Fruit fly (Drosophila melanogaster) whole organism, embryonic: ENCODE measurements around the gene CG34276.

Source experiments
- BEAF-32 ChIP-seq: fragments of 200-800 bp; sonication (Bioruptor generic); optimal IDR thresholded peaks from 3 replicates; lab custom pipeline; 2017; ENCODE audit warnings: missing biosample characterization, missing genetic modification characterization, mild to moderate bottlenecking, moderate library complexity, missing genetic modification reagents
- CG12299 ChIP-seq: fragments of 200-800 bp; sonication (Bioruptor generic); optimal IDR thresholded peaks from 2 replicates; lab custom pipeline; 2018; ENCODE audit warnings: missing biosample characterization, mild to moderate bottlenecking, missing genetic modification characterization
- CG12659 ChIP-seq: fragments of 200-800 bp; sonication (Bioruptor generic); optimal IDR thresholded peaks from 3 replicates; lab custom pipeline; 2017; ENCODE audit warnings: mild to moderate bottlenecking, missing biosample characterization, missing genetic modification reagents, missing genetic modification characterization
- CG14710 ChIP-seq: fragments of 200-800 bp; sonication (Bioruptor generic); optimal IDR thresholded peaks from 3 replicates; lab custom pipeline; 2019; ENCODE audit warnings: missing biosample characterization, mild to moderate bottlenecking, missing genetic modification characterization, moderate library complexity
- CG1603 ChIP-seq: fragments of 200-800 bp; sonication (Bioruptor generic); optimal IDR thresholded peaks from 2 replicates; lab custom pipeline; 2019; ENCODE audit warnings: missing biosample characterization, mild to moderate bottlenecking, missing genetic modification characterization, moderate library complexity
- CG16813 ChIP-seq: fragments of 200-800 bp; sonication (Bioruptor generic); IDR thresholded peaks from 3 replicates; pipeline ENCODE4 v1.3.6; 2022; ENCODE audit warnings: missing biosample characterization, missing genetic modification characterization; ENCODE audit not compliant: partially characterized antibody
- CG2129 ChIP-seq: fragments of 200-800 bp; sonication (Bioruptor generic); IDR thresholded peaks from 2 replicates; pipeline ENCODE4 v1.3.6; 2022; ENCODE audit warnings: missing biosample characterization, missing genetic modification characterization; ENCODE audit not compliant: partially characterized antibody
- CG2889 ChIP-seq: fragments of 200-800 bp; sonication (Bioruptor generic); IDR thresholded peaks from 3 replicates; pipeline ENCODE4 v1.3.6; 2022; ENCODE audit warnings: missing biosample characterization, missing genetic modification characterization
- CG34422 ChIP-seq: fragments of 200-800 bp; sonication (Bioruptor generic); IDR thresholded peaks from 3 replicates; pipeline ENCODE4 v1.3.6; 2022; ENCODE audit warnings: missing biosample characterization, missing genetic modification characterization
- CG6791 ChIP-seq: fragments of 200-800 bp; sonication (Bioruptor generic); IDR thresholded peaks from 3 replicates; pipeline ENCODE4 v1.3.6; 2022; ENCODE audit warnings: missing biosample characterization, missing genetic modification characterization; ENCODE audit not compliant: partially characterized antibody
- CG7963 ChIP-seq: fragments of 200-800 bp; sonication (Bioruptor generic); IDR thresholded peaks from 3 replicates; pipeline ENCODE4 v1.3.6; 2022; ENCODE audit warnings: missing biosample characterization, missing genetic modification characterization; ENCODE audit not compliant: partially characterized antibody
- Dll ChIP-seq: fragments of 200-800 bp; sonication (Bioruptor generic); IDR thresholded peaks from 4 replicates; pipeline ENCODE4 v1.3.6; 2022; ENCODE audit warnings: missing biosample characterization, missing genetic modification characterization; ENCODE audit not compliant: partially characterized antibody
- Doc3 ChIP-seq: fragments of 200-800 bp; sonication (Bioruptor generic); IDR thresholded peaks from 3 replicates; pipeline ENCODE4 v1.3.6; 2022; ENCODE audit warnings: missing biosample characterization, missing genetic modification characterization; ENCODE audit not compliant: partially characterized antibody
- Dp ChIP-seq: fragments of 200-800 bp; sonication (Bioruptor generic); optimal IDR thresholded peaks from 2 replicates; lab custom pipeline; 2018; ENCODE audit warnings: missing biosample characterization, mild to moderate bottlenecking, missing genetic modification characterization, moderate library complexity
- E2f2 ChIP-seq: fragments of 200-800 bp; sonication (Bioruptor generic); IDR thresholded peaks from 2 replicates; pipeline ENCODE4 v1.3.6; 2022; ENCODE audit warnings: missing biosample characterization, missing genetic modification characterization
- Ets65A ChIP-seq: fragments of 200-800 bp; sonication (Bioruptor generic); peaks from one replicate; lab custom pipeline; 2016; ENCODE audit warnings: missing biosample characterization, missing genetic modification characterization
- Ets97D ChIP-seq: fragments of 200-800 bp; sonication (Bioruptor generic); optimal IDR thresholded peaks from 3 replicates; lab custom pipeline; 2016; ENCODE audit warnings: missing biosample characterization, missing genetic modification characterization
- HLHmδ ChIP-seq: fragments of 200-800 bp; sonication (Bioruptor generic); optimal IDR thresholded peaks from 2 replicates; lab custom pipeline; 2018; ENCODE audit warnings: missing biosample characterization, mild to moderate bottlenecking, missing genetic modification characterization, moderate library complexity
- Hmr ChIP-seq: fragments of 200-800 bp; sonication (Bioruptor generic); optimal IDR thresholded peaks from 3 replicates; lab custom pipeline; 2017; ENCODE audit warnings: mild to moderate bottlenecking, missing biosample characterization, missing genetic modification reagents, missing genetic modification characterization
- MBD-R2 ChIP-seq: fragments of 200-800 bp; sonication (Bioruptor generic); IDR thresholded peaks from 2 replicates; pipeline ENCODE4 v1.3.6; 2022; ENCODE audit warnings: missing biosample characterization, missing genetic modification characterization
- Myb ChIP-seq: fragments of 200-800 bp; sonication (Bioruptor generic); optimal IDR thresholded peaks from 2 replicates; lab custom pipeline; 2016; ENCODE audit warnings: missing biosample characterization, missing genetic modification characterization
- Pdp1 ChIP-seq, 2 experiments: fragments of 200-800 bp; sonication (Bioruptor generic); optimal IDR thresholded peaks; 3 replicates each; lab custom pipeline; 2016; ENCODE audit warnings: missing biosample characterization in 2 of 2, missing genetic modification characterization in 2 of 2, mild to moderate bottlenecking in 1 of 2, moderate library complexity in 1 of 2
- Scr ChIP-seq: fragments of 200-800 bp; sonication (Bioruptor generic); IDR thresholded peaks from 2 replicates; pipeline ENCODE4 v1.3.6; 2022; ENCODE audit warnings: missing biosample characterization, missing genetic modification characterization; ENCODE audit not compliant: partially characterized antibody
- Side ChIP-seq: fragments of 200-800 bp; sonication (Bioruptor generic); optimal IDR thresholded peaks from 2 replicates; lab custom pipeline; 2016; ENCODE audit warnings: missing biosample characterization, missing genetic modification characterization
- Stat92E ChIP-seq, 3 experiments: fragments of >200 bp in 2 of 3; fragments of 200-800 bp in 1 of 3; sonication (Bioruptor generic) in 1 of 3; optimal IDR thresholded peaks; 2 replicates each; lab custom pipeline; 2017 to 2019; ENCODE audit warnings: missing biosample characterization in 3 of 3, missing genetic modification characterization in 3 of 3, mild to moderate bottlenecking in 1 of 3, moderate library complexity in 1 of 3
- YL-1 ChIP-seq: fragments of 200-800 bp; sonication (Bioruptor generic); optimal IDR thresholded peaks from 3 replicates; lab custom pipeline; 2017; ENCODE audit warnings: missing biosample characterization, mild to moderate bottlenecking, missing genetic modification characterization
- ap ChIP-seq: fragments of 200-800 bp; sonication (Bioruptor generic); IDR thresholded peaks from 2 replicates; pipeline ENCODE4 v1.3.6; 2022; ENCODE audit warnings: missing biosample characterization, missing genetic modification characterization
- ato ChIP-seq: fragments of 200-800 bp; sonication (Bioruptor generic); IDR thresholded peaks from 2 replicates; pipeline ENCODE4 v1.3.6; 2022; ENCODE audit warnings: missing biosample characterization, missing genetic modification characterization; ENCODE audit not compliant: partially characterized antibody
- chinmo ChIP-seq: fragments of 200-800 bp; sonication (Bioruptor generic); IDR thresholded peaks from 4 replicates; pipeline ENCODE4 v1.3.6; 2022; ENCODE audit warnings: missing biosample characterization, missing genetic modification characterization; ENCODE audit not compliant: partially characterized antibody
- fd64A ChIP-seq: fragments of 200-800 bp; sonication (Bioruptor generic); optimal IDR thresholded peaks from 3 replicates; lab custom pipeline; 2018; ENCODE audit warnings: missing biosample characterization, mild to moderate bottlenecking, missing genetic modification characterization
- hb ChIP-seq: fragments of 200-800 bp; sonication (Bioruptor generic); IDR thresholded peaks from 3 replicates; pipeline ENCODE4 v1.3.6; 2022; ENCODE audit warnings: missing biosample characterization, missing genetic modification characterization; ENCODE audit not compliant: partially characterized antibody
- knrl ChIP-seq: fragments of 200-800 bp; sonication (Bioruptor generic); IDR thresholded peaks from 3 replicates; pipeline ENCODE4 v1.3.6; 2022; ENCODE audit warnings: missing biosample characterization, missing genetic modification characterization; ENCODE audit not compliant: partially characterized antibody
- lbe ChIP-seq: fragments of 200-800 bp; sonication (Bioruptor generic); optimal IDR thresholded peaks from 2 replicates; lab custom pipeline; 2016; ENCODE audit warnings: missing biosample characterization, mild to moderate bottlenecking, missing genetic modification characterization
- mld ChIP-seq: fragments of 200-800 bp; sonication (Bioruptor generic); IDR thresholded peaks from 3 replicates; pipeline ENCODE4 v1.3.6; 2022; ENCODE audit warnings: missing biosample characterization, missing genetic modification characterization; ENCODE audit not compliant: partially characterized antibody
- nerfin-2 ChIP-seq: fragments of 200-800 bp; sonication (Bioruptor generic); IDR thresholded peaks from 2 replicates; pipeline ENCODE4 v1.3.6; 2022; ENCODE audit warnings: missing biosample characterization, missing genetic modification characterization; ENCODE audit not compliant: partially characterized antibody
- nmo ChIP-seq: fragments of 200-800 bp; sonication (Bioruptor generic); optimal IDR thresholded peaks from 2 replicates; lab custom pipeline; 2018; ENCODE audit warnings: missing biosample characterization, mild to moderate bottlenecking, missing genetic modification characterization, moderate library complexity
- phol ChIP-seq: fragments of 200-800 bp; sonication (Bioruptor generic); optimal IDR thresholded peaks from 3 replicates; lab custom pipeline; 2018; ENCODE audit warnings: missing biosample characterization, mild to moderate bottlenecking, missing genetic modification characterization, moderate library complexity
- pnt ChIP-seq: fragments of 200-800 bp; sonication (Bioruptor generic); optimal IDR thresholded peaks from 3 replicates; lab custom pipeline; 2016; ENCODE audit warnings: missing biosample characterization, missing genetic modification characterization
- pzg ChIP-seq: fragments of 200-800 bp; sonication (Bioruptor generic); optimal IDR thresholded peaks from 3 replicates; lab custom pipeline; 2018; ENCODE audit warnings: missing biosample characterization, mild to moderate bottlenecking, missing genetic modification characterization, moderate library complexity
- schlank ChIP-seq: fragments of 200-800 bp; sonication (Bioruptor generic); optimal IDR thresholded peaks from 2 replicates; lab custom pipeline; 2018; ENCODE audit warnings: missing biosample characterization, mild to moderate bottlenecking, missing genetic modification characterization
- sna ChIP-seq: fragments of 200-800 bp; sonication (Bioruptor generic); IDR thresholded peaks from 2 replicates; pipeline ENCODE4 v1.3.6; 2022; ENCODE audit warnings: missing biosample characterization, missing genetic modification characterization; ENCODE audit not compliant: partially characterized antibody
- sob ChIP-seq: fragments of 200-800 bp; sonication (Bioruptor generic); IDR thresholded peaks from 2 replicates; pipeline ENCODE4 v1.3.6; 2022; ENCODE audit warnings: missing biosample characterization, missing genetic modification characterization
- ssp ChIP-seq: fragments of 200-800 bp; sonication (Bioruptor generic); IDR thresholded peaks from 2 replicates; pipeline ENCODE4 v1.3.6; 2022; ENCODE audit warnings: missing biosample characterization, missing genetic modification characterization
- trem ChIP-seq: fragments of 200-800 bp; optimal IDR thresholded peaks from 3 replicates; lab custom pipeline; 2019; ENCODE audit warnings: missing biosample characterization, mild to moderate bottlenecking, missing genetic modification characterization, moderate library complexity
- ttk ChIP-seq: fragments of 200-800 bp; sonication (Bioruptor generic); IDR thresholded peaks from 2 replicates; pipeline ENCODE4 v2.1.2; 2022; ENCODE audit warnings: missing biosample characterization, missing genetic modification characterization
- unc-4 ChIP-seq: fragments of 200-800 bp; sonication (Bioruptor generic); IDR thresholded peaks from 2 replicates; pipeline ENCODE4 v1.3.6; 2022; ENCODE audit warnings: missing biosample characterization, missing genetic modification characterization; ENCODE audit not compliant: partially characterized antibody
- zen ChIP-seq: fragments of 200-800 bp; sonication (Bioruptor generic); optimal IDR thresholded peaks from 3 replicates; lab custom pipeline; 2018; ENCODE audit warnings: missing biosample characterization, mild to moderate bottlenecking, missing genetic modification characterization, moderate library complexity

Gene CG34276

DNA sequence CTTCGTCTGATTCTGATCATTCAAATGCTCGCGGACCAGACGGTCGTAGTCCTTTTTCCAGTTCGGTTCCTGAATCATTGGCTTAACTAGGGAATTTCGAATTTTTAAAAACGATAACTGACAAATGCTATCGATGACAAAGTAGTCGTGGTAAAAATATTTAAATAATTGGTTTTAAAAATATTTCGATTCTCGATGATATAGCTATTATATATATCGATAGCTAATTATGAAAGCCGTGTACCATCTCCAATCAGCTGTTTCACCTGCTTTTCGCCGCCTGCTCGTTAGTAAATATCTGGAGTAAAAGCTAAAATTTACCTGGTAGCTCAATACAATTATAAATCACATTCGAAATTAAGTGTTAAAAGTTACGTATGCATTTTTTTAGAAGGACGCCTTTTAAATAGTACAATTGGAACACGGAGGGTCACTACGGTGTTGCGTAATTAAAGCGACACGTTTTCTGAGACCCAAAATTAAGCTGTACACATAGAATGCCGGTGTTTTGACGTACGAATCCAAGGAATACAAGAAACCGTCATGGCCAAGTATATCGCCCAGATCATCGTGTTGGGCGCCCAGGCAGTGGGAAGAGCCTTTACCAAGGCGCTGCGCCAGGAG is 8.3 kb downstream of the CG34276 start, which contains the start of the genes CG5478 and blp (continued):
- TF ChIP-seq E2f2 (GFP tag; lab: Robert Waterston, UW), result peak; percentile 93
- peak; percentile 79 for TF ChIP-seq MBD-R2 (GFP tag; lab: Robert Waterston, UW)
- TF ChIP-seq Ets65A (GFP tag; lab: Kevin White, UChicago), result peak; percentile 3
- no peak for TF ChIP-seq ssp (GFP tag; lab: Robert Waterston, UW)
- peak; percentile 88 for TF ChIP-seq Dp (GFP tag; lab: Kevin White, UChicago)
- TF ChIP-seq CG34422 (GFP tag; lab: Robert Waterston, UW), result peak; percentile 34; the same call in 1 of the 3 replicates
- peak; percentile 87 for TF ChIP-seq Scr (GFP tag; lab: Robert Waterston, UW)
- peak; percentile 50 for TF ChIP-seq YL-1
- no peak for TF ChIP-seq schlank
- peak; percentile 92 for TF ChIP-seq Doc3
- TF ChIP-seq fd64A, result no peak
- TF ChIP-seq ato (GFP tag; lab: Robert Waterston, UW), result peak; percentile 95
- peak; percentile 78 for TF ChIP-seq knrl (GFP tag; lab: Robert Waterston, UW)
- peak; percentile 94 for TF ChIP-seq CG6791 (GFP tag; lab: Robert Waterston, UW)
- TF ChIP-seq CG1603 (tag; lab: Kevin White, UChicago), result peak; percentile 31
- TF ChIP-seq CG12659 (GFP tag; lab: Kevin White, UChicago), result no peak
- peak; percentile 69 for TF ChIP-seq pzg (GFP tag; lab: Kevin White, UChicago)
- peak; percentile 23 for TF ChIP-seq CG12299
- TF ChIP-seq CG16813 (GFP tag; lab: Robert Waterston, UW), result peak; percentile 85
- TF ChIP-seq HLHmδ (GFP tag; lab: Kevin White, UChicago), result no peak
- TF ChIP-seq nmo, result peak; percentile 30
- TF ChIP-seq lbe (GFP tag; lab: Kevin White, UChicago), result peak; percentile 37
- TF ChIP-seq CG7963 (GFP tag; lab: Robert Waterston, UW), result peak; percentile 88
- peak; percentile 69 for TF ChIP-seq CG2129 (GFP tag; lab: Robert Waterston, UW)
- peak; percentile 94 for TF ChIP-seq Dll
- no peak for TF ChIP-seq ttk (GFP tag; lab: Robert Waterston, UW)
- TF ChIP-seq Ets97D (GFP tag; lab: Kevin White, UChicago), result peak; percentile 10
- peak; percentile 66; the same call in 2 of the 3 replicates for TF ChIP-seq mld (GFP tag; lab: Robert Waterston, UW)
- no peak for TF ChIP-seq CG2889 (GFP tag; lab: Robert Waterston, UW)
- no peak for TF ChIP-seq Hmr (GFP tag; lab: Kevin White, UChicago)
- TF ChIP-seq chinmo (GFP tag; lab: Robert Waterston, UW), result peak; percentile 87
- TF ChIP-seq BEAF-32 (GFP tag; lab: Kevin White, UChicago), result peak; percentile 81
- no peak for TF ChIP-seq Side (GFP tag; lab: Kevin White, UChicago)
- TF ChIP-seq unc-4 (GFP tag; lab: Robert Waterston, UW), result peak; percentile 91
- no peak for TF ChIP-seq ap (GFP tag; lab: Robert Waterston, UW)
- TF ChIP-seq hb (GFP tag; lab: Robert Waterston, UW), result peak; percentile 94
- TF ChIP-seq Stat92E (GFP tag; optimal IDR thresholded peaks at IDR 0.05; lab: Kevin White, UChicago), result peak in 1 of 3 experiments; percentile 10
- peak; percentile 49 for TF ChIP-seq trem
- no peak for TF ChIP-seq pnt
- peak in 1 of 2 experiments; percentile 97 for TF ChIP-seq Pdp1 (GFP tag; optimal IDR thresholded peaks at IDR 0.05; lab: Kevin White, UChicago)
- 0 out of 2 replicates have a peak, but pooled peaks have one; percentile 11 for TF ChIP-seq sob (GFP tag; lab: Robert Waterston, UW)
- TF ChIP-seq nerfin-2 (GFP tag; lab: Robert Waterston, UW), result peak; percentile 90
- TF ChIP-seq zen (tag; lab: Kevin White, UChicago), result peak; percentile 62
- peak; percentile 87 for TF ChIP-seq sna (GFP tag; lab: Robert Waterston, UW)
- peak; percentile 2 for TF ChIP-seq phol (tag; lab: Kevin White, UChicago)
- peak; percentile 55 for TF ChIP-seq Myb
- TF ChIP-seq CG14710 (tag; lab: Kevin White, UChicago), result peak; percentile 15
